Fruit fly (Drosophila melanogaster): Measurements from ENCODE around the gene RpL24.

- TF ChIP-seq brk (GFP tag; optimal IDR thresholded peaks at IDR 0.05) = no peak
- TF ChIP-seq Hr78 (GFP tag; optimal IDR thresholded peaks at IDR 0.05) = no peak
- no peak for TF ChIP-seq Vsx2 (GFP tag; optimal IDR thresholded peaks at IDR 0.05; ENCODE audit: partially characterized antibody)
- no peak for TF ChIP-seq Hnf4 (GFP tag; optimal IDR thresholded peaks at IDR 0.05)
These were observed 16.4 kb downstream of the RpL24 start, which contains the start of the genes CG9302 and beta'COP for dm6 chr2L:13378488-13378964.

Data from whole organism, wandering third instar larva.